Worm (Caenorhabditis elegans) whole organism, midembryonic: ENCODE data around the gene mask-1.

Experiments used
- T22C8.4 ChIP-seq: fragments of 200-800 bp; sonication (Bioruptor generic); IDR thresholded peaks from 2 replicates; pipeline ENCODE4 v1.3.6; 2022; ENCODE audit warnings: missing genetic modification characterization, missing compliant biosample characterization
- cog-1 ChIP-seq: sonication (generic microtip); optimal IDR thresholded peaks from 2 replicates; lab custom pipeline; 2016; ENCODE audit warnings: missing genetic modification characterization, missing compliant biosample characterization
- flt-1 ChIP-seq: fragments of 200-800 bp; sonication (Bioruptor generic); IDR thresholded peaks from 2 replicates; pipeline ENCODE4 v1.3.6; 2022; ENCODE audit warnings: missing genetic modification characterization, missing compliant biosample characterization
- klf-2 ChIP-seq: fragments of 200-800 bp; sonication (Bioruptor generic); conservative IDR thresholded peaks from 2 replicates; pipeline ENCODE4 v1.3.6; 2022; ENCODE audit warnings: missing genetic modification reagents, missing genetic modification characterization, missing compliant biosample characterization
- med-1 ChIP-seq: sonication (generic microtip); optimal IDR thresholded peaks from 2 replicates; lab custom pipeline; 2017; ENCODE audit warnings: missing genetic modification characterization, mild to moderate bottlenecking, missing compliant biosample characterization, antibody characterized with exemption, missing genetic modification reagents; ENCODE audit not compliant: insufficient read depth
- ref-1 ChIP-seq: fragments of 200-800 bp; sonication (Bioruptor generic); conservative IDR thresholded peaks from 2 replicates; pipeline ENCODE4 v1.3.6; 2022; ENCODE audit warnings: missing genetic modification reagents, missing genetic modification characterization, missing compliant biosample characterization
- tab-1 ChIP-seq: fragments of 200-800 bp; sonication (Bioruptor generic); IDR thresholded peaks from 2 replicates; pipeline ENCODE4 v1.3.6; 2022; ENCODE audit warnings: missing genetic modification characterization, missing compliant biosample characterization
- ztf-23 ChIP-seq: fragments of 200-800 bp; sonication (Bioruptor generic); IDR thresholded peaks from 2 replicates; pipeline ENCODE4 v1.3.6; 2022; ENCODE audit warnings: missing genetic modification reagents, missing genetic modification characterization, missing compliant biosample characterization
- ztf-29 ChIP-seq: fragments of 200-800 bp; sonication (Bioruptor generic); IDR thresholded peaks from 2 replicates; pipeline ENCODE4 v1.3.6; 2022; ENCODE audit warnings: missing genetic modification reagents, missing genetic modification characterization, missing compliant biosample characterization

mask-1 gene

ce11 chrIV:10347528-10347927 lies 27.2 kb upstream of the mask-1 start:
- no peak for TF ChIP-seq med-1 (GFP tag; lab: Kevin White, UChicago)
- TF ChIP-seq klf-2 (GFP tag; lab: Robert Waterston, UW) = no peak
- no peak for TF ChIP-seq ztf-23 (GFP tag; lab: Robert Waterston, UW)
- TF ChIP-seq T22C8.4 = no peak

ce11 chrIV:10349871-10350640 lies 24.6 kb upstream of the mask-1 start, which contains the start of the genes unc-43 and Y43C5B.3:
TSS of gene unc-43 (minus strand) at chrIV:10350217.
TSS of gene Y43C5B.3 (plus strand) at chrIV:10350590.
- no peak for TF ChIP-seq klf-2 (GFP tag; lab: Robert Waterston, UW)
- no peak for TF ChIP-seq ztf-23 (GFP tag; lab: Robert Waterston, UW)
- TF ChIP-seq ref-1 (GFP tag; lab: Robert Waterston, UW) = no peak
- no peak for TF ChIP-seq ztf-29 (GFP tag; lab: Robert Waterston, UW)
- TF ChIP-seq cog-1 (tag; lab: Kevin White, UChicago) = no peak
- no peak for TF ChIP-seq T22C8.4
- no peak for TF ChIP-seq med-1 (GFP tag; lab: Kevin White, UChicago)
- TF ChIP-seq tab-1 (GFP tag; lab: Robert Waterston, UW) = no peak
- TF ChIP-seq flt-1 (GFP tag; lab: Robert Waterston, UW) = no peak

- TF ChIP-seq klf-2 (GFP tag; lab: Robert Waterston, UW) (no peak), med-1 (GFP tag; lab: Kevin White, UChicago) (no peak), T22C8.4 (no peak), cog-1 (tag; lab: Kevin White, UChicago) (no peak), ref-1 (GFP tag; lab: Robert Waterston, UW) (no peak)
These were observed 22.5 kb upstream of the mask-1 start, which contains the start of gene Y43C5B.2 for ce11 chrIV:10352243-10352642. TSS of gene Y43C5B.2 (minus strand) at chrIV:10352343.

- TF ChIP-seq cog-1 (tag; lab: Kevin White, UChicago) = no peak
- TF ChIP-seq med-1 (GFP tag; lab: Kevin White, UChicago) = no peak
- TF ChIP-seq T22C8.4 = no peak
- TF ChIP-seq ztf-29 (GFP tag; lab: Robert Waterston, UW) = no peak
- no peak for TF ChIP-seq tab-1 (GFP tag; lab: Robert Waterston, UW)
- TF ChIP-seq ztf-23 (GFP tag; lab: Robert Waterston, UW) = no peak
- TF ChIP-seq klf-2 (GFP tag; lab: Robert Waterston, UW) = no peak
- no peak for TF ChIP-seq flt-1 (GFP tag; lab: Robert Waterston, UW)
- TF ChIP-seq ref-1 (GFP tag; lab: Robert Waterston, UW) = no peak
These were observed 17.6 kb upstream of the mask-1 start, which contains the start of gene R11A8.1 for ce11 chrIV:10357072-10357471. TSS of gene R11A8.1 (minus strand) at chrIV:10357172.

DNA sequence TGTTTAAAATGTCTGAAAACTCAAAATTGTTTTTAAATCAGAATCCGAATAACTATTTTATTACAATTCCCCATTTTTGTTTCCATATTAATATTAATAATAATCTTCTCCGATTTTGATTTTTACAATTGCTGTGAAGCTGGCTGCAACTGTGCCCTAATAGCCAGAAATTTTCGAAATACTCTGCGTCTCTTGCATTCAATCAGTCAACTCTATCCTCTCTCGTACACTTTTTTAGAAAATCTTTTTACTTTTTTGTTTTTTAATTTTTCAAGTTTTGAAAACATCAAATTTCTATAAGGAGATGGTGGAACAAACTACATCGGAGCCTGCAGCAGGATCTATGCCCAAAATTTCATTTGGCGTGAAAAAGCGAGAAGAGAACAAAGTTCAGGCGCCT lies 16.9 kb upstream of the mask-1 start, which contains the start of gene gkow-1:
Gene gkow-1 (plus strand): TSS at position 301 of the 400 bp plus-strand sequence.
- no peak for TF ChIP-seq T22C8.4
- no peak for TF ChIP-seq ref-1 (GFP tag; lab: Robert Waterston, UW)
- TF ChIP-seq klf-2 (GFP tag; lab: Robert Waterston, UW) = no peak
- no peak for TF ChIP-seq ztf-23 (GFP tag; lab: Robert Waterston, UW)
- no peak for TF ChIP-seq cog-1 (tag; lab: Kevin White, UChicago)
- TF ChIP-seq tab-1 (GFP tag; lab: Robert Waterston, UW) = no peak
- no peak for TF ChIP-seq ztf-29 (GFP tag; lab: Robert Waterston, UW)

- TF ChIP-seq ztf-29 (GFP tag; lab: Robert Waterston, UW) (no peak), flt-1 (GFP tag; lab: Robert Waterston, UW) (no peak), klf-2 (GFP tag; lab: Robert Waterston, UW) (no peak), ztf-23 (GFP tag; lab: Robert Waterston, UW) (no peak), ref-1 (GFP tag; lab: Robert Waterston, UW) (no peak), tab-1 (GFP tag; lab: Robert Waterston, UW) (no peak), T22C8.4 (no peak), cog-1 (tag; lab: Kevin White, UChicago) (no peak), med-1 (GFP tag; lab: Kevin White, UChicago) (no peak)
These were observed 14.4 kb upstream of the mask-1 start, which contains the start of gene ugt-59 for ce11 chrIV:10360336-10360735. TSS of gene ugt-59 (plus strand) at chrIV:10360636.

ce11 chrIV:10366018-10366417 lies 8.7 kb upstream of the mask-1 start, which contains the start of gene sir-2.1:
TSS of gene sir-2.1 (minus strand) at chrIV:10366229.
- TF ChIP-seq med-1 (GFP tag; lab: Kevin White, UChicago) = no peak
- no peak for TF ChIP-seq klf-2 (GFP tag; lab: Robert Waterston, UW)
- TF ChIP-seq tab-1 (GFP tag; lab: Robert Waterston, UW) = no peak
- TF ChIP-seq ztf-29 (GFP tag; lab: Robert Waterston, UW) = no peak
- TF ChIP-seq T22C8.4 = no peak
- TF ChIP-seq flt-1 (GFP tag; lab: Robert Waterston, UW) = no peak
- TF ChIP-seq ztf-23 (GFP tag; lab: Robert Waterston, UW) = no peak
- no peak for TF ChIP-seq cog-1 (tag; lab: Kevin White, UChicago)

ce11 chrIV:10367740-10368246 lies 6.9 kb upstream of the mask-1 start, which contains the start of gene pges-2:
TSS of gene pges-2 (minus strand) at chrIV:10367790.
- no peak for TF ChIP-seq ztf-23 (GFP tag; lab: Robert Waterston, UW)
- no peak for TF ChIP-seq med-1 (GFP tag; lab: Kevin White, UChicago)
- TF ChIP-seq ref-1 (GFP tag; lab: Robert Waterston, UW) = no peak
- no peak for TF ChIP-seq T22C8.4
- no peak for TF ChIP-seq flt-1 (GFP tag; lab: Robert Waterston, UW)
- no peak for TF ChIP-seq tab-1 (GFP tag; lab: Robert Waterston, UW)
- no peak for TF ChIP-seq cog-1 (tag; lab: Kevin White, UChicago)
- no peak for TF ChIP-seq ztf-29 (GFP tag; lab: Robert Waterston, UW)
- no peak for TF ChIP-seq klf-2 (GFP tag; lab: Robert Waterston, UW)
